Worm (Caenorhabditis elegans) whole organism, mixed stage, embryonic: ENCODE data around the gene ZK792.1.

Experiments
- M03D4.4 ChIP-seq: sonication (generic microtip); optimal IDR thresholded peaks from 2 replicates; lab custom pipeline; 2017; ENCODE audit warnings: mild to moderate bottlenecking, missing genetic modification characterization, missing compliant biosample characterization
- bed-3 ChIP-seq: fragments of 200-800 bp; sonication (Bioruptor generic); optimal IDR thresholded peaks from 3 replicates; lab custom pipeline; 2018; ENCODE audit warnings: mild to moderate bottlenecking, missing genetic modification characterization, moderate library complexity, missing compliant biosample characterization
- blmp-1 ChIP-seq: fragments of 150-350 bp; optimal IDR thresholded peaks from 2 replicates; lab custom pipeline; 2014; ENCODE audit warnings: missing biosample characterization, missing genetic modification characterization
- ceh-39 ChIP-seq: fragments of 150-350 bp; optimal IDR thresholded peaks from 2 replicates; lab custom pipeline; 2014; ENCODE audit warnings: missing biosample characterization, missing genetic modification characterization
- ceh-43 ChIP-seq: fragments of 200-800 bp; sonication (Bioruptor generic); optimal IDR thresholded peaks from 2 replicates; lab custom pipeline; 2018; ENCODE audit warnings: mild to moderate bottlenecking, missing genetic modification characterization, moderate library complexity, missing compliant biosample characterization
- ceh-83 ChIP-seq: fragments of 200-800 bp; sonication (Bioruptor generic); optimal IDR thresholded peaks from 2 replicates; lab custom pipeline; 2018; ENCODE audit warnings: mild to moderate bottlenecking, missing genetic modification characterization, missing compliant biosample characterization
- ces-1 ChIP-seq: fragments of 150-350 bp; optimal IDR thresholded peaks from 2 replicates; lab custom pipeline; 2014; ENCODE audit warnings: missing biosample characterization, missing genetic modification reagents, missing genetic modification characterization
- cnd-1 ChIP-seq: fragments of 200-800 bp; sonication (Bioruptor generic); optimal IDR thresholded peaks from 2 replicates; lab custom pipeline; 2018; ENCODE audit warnings: mild to moderate bottlenecking, missing genetic modification characterization, missing compliant biosample characterization
- drap-1 ChIP-seq: fragments of 200-800 bp; sonication (Bioruptor generic); optimal IDR thresholded peaks from 3 replicates; lab custom pipeline; 2018; ENCODE audit warnings: mild to moderate bottlenecking, missing genetic modification characterization, missing compliant biosample characterization
- elt-1 ChIP-seq: sonication (generic microtip); optimal IDR thresholded peaks from 2 replicates; lab custom pipeline; 2017; ENCODE audit warnings: missing genetic modification characterization, mild to moderate bottlenecking, missing compliant biosample characterization, antibody characterized with exemption, moderate library complexity, borderline replicate concordance; ENCODE audit not compliant: insufficient read depth
- elt-3 ChIP-seq: fragments of 150-350 bp; optimal IDR thresholded peaks from 2 replicates; lab custom pipeline; 2014; ENCODE audit warnings: missing biosample characterization, missing genetic modification characterization
- flh-1 ChIP-seq: fragments of 200-800 bp; sonication (Bioruptor generic); optimal IDR thresholded peaks from 2 replicates; lab custom pipeline; 2018; ENCODE audit warnings: mild to moderate bottlenecking, missing genetic modification characterization, moderate library complexity, missing compliant biosample characterization
- ham-2 ChIP-seq: fragments of 200-800 bp; sonication (Bioruptor generic); optimal IDR thresholded peaks from 2 replicates; lab custom pipeline; 2018; ENCODE audit warnings: mild to moderate bottlenecking, missing genetic modification characterization, missing compliant biosample characterization
- hlh-1 ChIP-seq: fragments of 150-350 bp; optimal IDR thresholded peaks from 2 replicates; lab custom pipeline; 2014; ENCODE audit warnings: missing biosample characterization, missing genetic modification reagents, missing genetic modification characterization
- lin-13 ChIP-seq: fragments of 150-350 bp; optimal IDR thresholded peaks from 2 replicates; lab custom pipeline; 2014; ENCODE audit warnings: missing biosample characterization, missing genetic modification characterization
- lin-32 ChIP-seq: fragments of 200-800 bp; sonication (Bioruptor generic); optimal IDR thresholded peaks from 2 replicates; lab custom pipeline; 2018; ENCODE audit warnings: mild to moderate bottlenecking, missing genetic modification characterization, missing compliant biosample characterization
- lsy-2 ChIP-seq: fragments of 150-350 bp; optimal IDR thresholded peaks from 2 replicates; lab custom pipeline; 2014; ENCODE audit warnings: missing biosample characterization, missing genetic modification characterization
- mab-5 ChIP-seq: fragments of 150-350 bp; optimal IDR thresholded peaks from 2 replicates; lab custom pipeline; 2014; ENCODE audit warnings: missing biosample characterization, missing genetic modification characterization
- mep-1 ChIP-seq: fragments of 150-350 bp; optimal IDR thresholded peaks from 2 replicates; lab custom pipeline; 2017; ENCODE audit warnings: missing biosample characterization, missing genetic modification reagents, missing genetic modification characterization, inconsistent platforms
- mls-2 ChIP-seq: sonication (generic microtip); optimal IDR thresholded peaks from 2 replicates; lab custom pipeline; 2016; ENCODE audit warnings: mild to moderate bottlenecking, missing genetic modification characterization, moderate library complexity, missing compliant biosample characterization
- nhr-12 ChIP-seq: fragments of 150-350 bp; optimal IDR thresholded peaks from 2 replicates; lab custom pipeline; 2014; ENCODE audit warnings: missing biosample characterization, missing genetic modification characterization
- nhr-2 ChIP-seq: fragments of 150-350 bp; optimal IDR thresholded peaks from 2 replicates; lab custom pipeline; 2014; ENCODE audit warnings: missing biosample characterization, missing genetic modification characterization
- nhr-237 ChIP-seq: fragments of 150-350 bp; optimal IDR thresholded peaks from 2 replicates; lab custom pipeline; 2014; ENCODE audit warnings: missing biosample characterization, missing genetic modification characterization
- nhr-28 ChIP-seq: fragments of 150-350 bp; optimal IDR thresholded peaks from 2 replicates; lab custom pipeline; 2014; ENCODE audit warnings: missing biosample characterization, missing genetic modification characterization
- nhr-76 ChIP-seq: sonication (generic microtip); optimal IDR thresholded peaks from 2 replicates; lab custom pipeline; 2017; ENCODE audit warnings: missing biosample characterization, missing genetic modification characterization
- pha-4 ChIP-seq: fragments of 150-350 bp; optimal IDR thresholded peaks from 2 replicates; lab custom pipeline; 2018; ENCODE audit warnings: missing biosample characterization, missing genetic modification reagents, missing genetic modification characterization
- sem-2 ChIP-seq: fragments of 200-800 bp; sonication (Bioruptor generic); optimal IDR thresholded peaks from 2 replicates; lab custom pipeline; 2018; ENCODE audit warnings: mild to moderate bottlenecking, missing genetic modification characterization, missing compliant biosample characterization
- snpc-4 ChIP-seq: fragments of 150-350 bp; optimal IDR thresholded peaks from 2 replicates; lab custom pipeline; 2014; ENCODE audit warnings: missing biosample characterization, missing genetic modification characterization
- sptf-1 ChIP-seq: sonication (generic microtip); optimal IDR thresholded peaks from 2 replicates; lab custom pipeline; 2017; ENCODE audit warnings: mild to moderate bottlenecking, missing genetic modification characterization, moderate library complexity, missing compliant biosample characterization
- tbx-8 ChIP-seq: fragments of 200-800 bp; sonication (Bioruptor generic); optimal IDR thresholded peaks from 2 replicates; lab custom pipeline; 2018; ENCODE audit warnings: mild to moderate bottlenecking, missing genetic modification characterization, moderate library complexity, missing compliant biosample characterization
- unc-120 ChIP-seq: sonication (generic microtip); optimal IDR thresholded peaks from 2 replicates; lab custom pipeline; 2017; ENCODE audit warnings: missing genetic modification characterization, missing compliant biosample characterization; ENCODE audit not compliant: poor library complexity, severe bottlenecking
- unc-39 ChIP-seq: fragments of 150-350 bp; optimal IDR thresholded peaks from 2 replicates; lab custom pipeline; 2014; ENCODE audit warnings: missing biosample characterization, missing genetic modification characterization
- unc-62 ChIP-seq: fragments of 150-350 bp; optimal IDR thresholded peaks from 2 replicates; lab custom pipeline; 2014; ENCODE audit warnings: missing biosample characterization, missing genetic modification reagents, missing genetic modification characterization
- zip-8 ChIP-seq: fragments of 150-350 bp; optimal IDR thresholded peaks from 2 replicates; lab custom pipeline; 2014; ENCODE audit warnings: missing biosample characterization, missing genetic modification characterization
- ztf-11 ChIP-seq: fragments of 150-350 bp; optimal IDR thresholded peaks from 2 replicates; lab custom pipeline; 2014; ENCODE audit warnings: missing biosample characterization, missing genetic modification characterization

The ZK792.1 gene

ce11 chrIV:11691524-11691923, 31.9 kb downstream of the ZK792.1 start:
- no peak for TF ChIP-seq ces-1 (GFP tag; lab: Kevin White, UChicago)
- no peak for TF ChIP-seq snpc-4
- TF ChIP-seq ceh-39 (tag; lab: Kevin White, UChicago): no peak
- no peak for TF ChIP-seq tbx-8
- no peak for TF ChIP-seq elt-1
- TF ChIP-seq nhr-237 (tag; lab: Kevin White, UChicago): no peak
- TF ChIP-seq hlh-1 (tag; lab: Kevin White, UChicago): no peak
- no peak for TF ChIP-seq lin-13 (tag; lab: Kevin White, UChicago)
- TF ChIP-seq pha-4: no peak
- TF ChIP-seq mab-5: no peak
- no peak for TF ChIP-seq elt-3 (tag; lab: Kevin White, UChicago)
- no peak for TF ChIP-seq unc-120 (tag; lab: Kevin White, UChicago)

- TF ChIP-seq lin-13 (tag; lab: Kevin White, UChicago): no peak
- TF ChIP-seq hlh-1 (tag; lab: Kevin White, UChicago): peak; percentile 73
- TF ChIP-seq nhr-237 (tag; lab: Kevin White, UChicago): peak; percentile 70
- no peak for TF ChIP-seq nhr-12 (tag; lab: Kevin White, UChicago)
- TF ChIP-seq snpc-4: no peak
- TF ChIP-seq zip-8 (tag; lab: Kevin White, UChicago): no peak
- TF ChIP-seq elt-1: no peak
- peak; percentile 18 for TF ChIP-seq ceh-43 (GFP tag; lab: Kevin White, UChicago)
- TF ChIP-seq drap-1 (GFP tag; lab: Kevin White, UChicago): peak; percentile 44
- TF ChIP-seq nhr-2 (tag; lab: Kevin White, UChicago): peak; percentile 1
- no peak for TF ChIP-seq sem-2
- TF ChIP-seq ceh-83 (GFP tag; lab: Kevin White, UChicago): no peak
- peak; percentile 36 for TF ChIP-seq blmp-1
- TF ChIP-seq tbx-8: peak; percentile 39
- TF ChIP-seq mls-2: peak; percentile 60
- TF ChIP-seq nhr-28 (tag; lab: Kevin White, UChicago): no peak
- TF ChIP-seq unc-62: peak; percentile 81
- TF ChIP-seq nhr-76 (tag; lab: Kevin White, UChicago): no peak
- no peak for TF ChIP-seq lin-32
- TF ChIP-seq bed-3: no peak
- no peak for TF ChIP-seq elt-3 (tag; lab: Kevin White, UChicago)
- peak; percentile 46 for TF ChIP-seq ceh-39 (tag; lab: Kevin White, UChicago)
- TF ChIP-seq ztf-11 (tag; lab: Kevin White, UChicago): no peak
- peak; percentile 67 for TF ChIP-seq mep-1 (tag; lab: Kevin White, UChicago)
- peak; percentile 49 for TF ChIP-seq pha-4
- peak; percentile 88 for TF ChIP-seq unc-120 (tag; lab: Kevin White, UChicago)
- peak; percentile 99 for TF ChIP-seq ces-1 (GFP tag; lab: Kevin White, UChicago)
- TF ChIP-seq unc-39 (tag; lab: Kevin White, UChicago): no peak
- peak; percentile 28 for TF ChIP-seq sptf-1 (tag; lab: Kevin White, UChicago)
- peak; percentile 72 for TF ChIP-seq cnd-1 (tag; lab: Kevin White, UChicago)
- no peak for TF ChIP-seq flh-1
- TF ChIP-seq ham-2: peak; percentile 97
- no peak for TF ChIP-seq mab-5
- TF ChIP-seq M03D4.4 (tag; lab: Kevin White, UChicago): peak; percentile 64
- peak; percentile 23 for TF ChIP-seq lsy-2 (tag; lab: Kevin White, UChicago)
Observed at ce11 chrIV:11692071-11692673, 32.5 kb downstream of the ZK792.1 start.

ce11 chrIV:11693493-11693892, 33.8 kb downstream of the ZK792.1 start, which contains the start of gene ZK792.12:
Gene ZK792.12 (plus strand): TSS chrIV:11693793.
- TF ChIP-seq flh-1 (no peak), sem-2 (no peak), nhr-237 (tag; lab: Kevin White, UChicago) (no peak)

- TF ChIP-seq ces-1 (GFP tag; lab: Kevin White, UChicago): peak; percentile 44
- no peak for TF ChIP-seq mep-1 (tag; lab: Kevin White, UChicago)
- TF ChIP-seq pha-4: peak; percentile 55
Observed at ce11 chrIV:11694143-11694542, 34.5 kb downstream of the ZK792.1 start, which contains the start of gene ZK792.7. Gene ZK792.7 (plus strand): TSS chrIV:11694443.
